Worm (Caenorhabditis elegans) whole organism, L4 larva: ENCODE data around the gene jamp-1.

Source experiments
- F10B5.3 ChIP-seq: sonication (generic microtip); optimal IDR thresholded peaks from 2 replicates; lab custom pipeline; 2016; ENCODE audit warnings: mild to moderate bottlenecking, missing genetic modification characterization, missing compliant biosample characterization
- F37D6.2 ChIP-seq: sonication (generic microtip); optimal IDR thresholded peaks from 2 replicates; lab custom pipeline; 2016; ENCODE audit warnings: mild to moderate bottlenecking, missing genetic modification characterization, missing compliant biosample characterization
- Y5F2A.4 ChIP-seq: fragments of 200-800 bp; sonication (Bioruptor generic); optimal IDR thresholded peaks from 2 replicates; lab custom pipeline; 2018; ENCODE audit warnings: mild to moderate bottlenecking, missing genetic modification characterization, missing compliant biosample characterization
- ama-1 ChIP-seq: fragments of 150-350 bp; optimal IDR thresholded peaks from 2 replicates; lab custom pipeline; 2014; ENCODE audit warnings: inconsistent platforms, mixed read lengths
- attf-4 ChIP-seq: sonication (generic microtip); optimal IDR thresholded peaks from 3 replicates; lab custom pipeline; 2017; ENCODE audit warnings: missing biosample characterization, missing genetic modification characterization
- ceh-20 ChIP-seq: fragments of 200-800 bp; sonication (Bioruptor generic); IDR thresholded peaks from 2 replicates; pipeline ENCODE4 v1.3.6; 2022; ENCODE audit warnings: missing genetic modification reagents, missing genetic modification characterization, missing compliant biosample characterization
- ceh-32 ChIP-seq: sonication (generic microtip); optimal IDR thresholded peaks from 2 replicates; lab custom pipeline; 2016; ENCODE audit warnings: mild to moderate bottlenecking, missing genetic modification characterization, missing compliant biosample characterization; ENCODE audit not compliant: poor library complexity
- ceh-44 ChIP-seq: fragments of 200-800 bp; sonication (Bioruptor generic); IDR thresholded peaks from 2 replicates; pipeline ENCODE4 v1.3.6; 2022; ENCODE audit warnings: missing genetic modification reagents, missing genetic modification characterization, missing compliant biosample characterization
- cey-2 ChIP-seq: sonication (generic microtip); optimal IDR thresholded peaks from 3 replicates; lab custom pipeline; 2017; ENCODE audit warnings: missing genetic modification characterization, mild to moderate bottlenecking, missing compliant biosample characterization, antibody characterized with exemption, borderline replicate concordance; ENCODE audit not compliant: insufficient read depth
- daf-12 ChIP-seq: fragments of 150-350 bp; optimal IDR thresholded peaks from 2 replicates; lab custom pipeline; 2014; ENCODE audit warnings: missing biosample characterization, missing genetic modification reagents, missing genetic modification characterization
- dpl-1 ChIP-seq: fragments of 150-350 bp; optimal IDR thresholded peaks from 2 replicates; lab custom pipeline; 2014; ENCODE audit warnings: missing biosample characterization, missing genetic modification reagents, missing genetic modification characterization
- duxl-1 ChIP-seq: sonication (generic microtip); optimal IDR thresholded peaks from 2 replicates; lab custom pipeline; 2016; ENCODE audit warnings: mild to moderate bottlenecking, missing genetic modification characterization, moderate library complexity, missing compliant biosample characterization; ENCODE audit not compliant: poor library complexity
- dve-1 ChIP-seq: sonication (generic microtip); optimal IDR thresholded peaks from 2 replicates; lab custom pipeline; 2017; ENCODE audit warnings: antibody characterized with exemption, mild to moderate bottlenecking, missing genetic modification characterization, missing compliant biosample characterization; ENCODE audit not compliant: insufficient read depth
- egl-27 ChIP-seq: sonication (generic microtip); optimal IDR thresholded peaks from 3 replicates; lab custom pipeline; 2017; ENCODE audit warnings: missing biosample characterization, missing genetic modification reagents, missing genetic modification characterization
- fos-1 ChIP-seq: fragments of 150-350 bp; optimal IDR thresholded peaks from 2 replicates; lab custom pipeline; 2014; ENCODE audit warnings: missing biosample characterization, missing genetic modification characterization
- gei-8 ChIP-seq: fragments of 200-800 bp; sonication (Bioruptor generic); optimal IDR thresholded peaks from 2 replicates; lab custom pipeline; 2018; ENCODE audit warnings: mild to moderate bottlenecking, missing genetic modification characterization, missing compliant biosample characterization
- hmg-1.1 ChIP-seq: fragments of 200-800 bp; sonication (Bioruptor generic); IDR thresholded peaks from 2 replicates; pipeline ENCODE4 v1.3.6; 2022; ENCODE audit warnings: missing genetic modification reagents, missing genetic modification characterization, missing compliant biosample characterization
- lin-1 ChIP-seq: fragments of 200-800 bp; sonication (Bioruptor generic); IDR thresholded peaks from 2 replicates; pipeline ENCODE4 v1.3.6; 2022; ENCODE audit warnings: missing genetic modification reagents, missing genetic modification characterization, missing compliant biosample characterization
- lsy-2 ChIP-seq, 2 experiments: fragments of 150-350 bp in 1 of 2; sonication (generic microtip) in 1 of 2; optimal IDR thresholded peaks; 2 replicates each; lab custom pipeline; 2014 to 2017; ENCODE audit warnings: missing biosample characterization in 2 of 2, missing genetic modification characterization in 2 of 2
- mdl-1 ChIP-seq, 2 experiments: fragments of 150-350 bp in 1 of 2; sonication (generic microtip) in 1 of 2; optimal IDR thresholded peaks; 2 replicates each; lab custom pipeline; 2014 to 2017; ENCODE audit warnings: missing biosample characterization in 2 of 2, missing genetic modification characterization in 2 of 2
- mdt-29 ChIP-seq: fragments of 200-800 bp; sonication (Bioruptor generic); IDR thresholded peaks from 2 replicates; pipeline ENCODE4 v1.3.6; 2022; ENCODE audit warnings: missing genetic modification reagents, missing genetic modification characterization, missing compliant biosample characterization
- mep-1 ChIP-seq: fragments of 150-350 bp; sonication (generic microtip); optimal IDR thresholded peaks from 3 replicates; lab custom pipeline; 2014; ENCODE audit warnings: missing biosample characterization, missing genetic modification characterization
- mes-2 ChIP-seq: sonication (generic microtip); optimal IDR thresholded peaks from 2 replicates; lab custom pipeline; 2016; ENCODE audit warnings: missing genotype, mild to moderate bottlenecking, missing genetic modification characterization, missing compliant biosample characterization; ENCODE audit not compliant: poor library complexity, severe bottlenecking
- mxl-2 ChIP-seq: fragments of 200-800 bp; sonication (Bioruptor generic); conservative IDR thresholded peaks from 2 replicates; pipeline ENCODE4 v1.3.6; 2022; ENCODE audit warnings: missing genetic modification reagents, missing genetic modification characterization, missing compliant biosample characterization
- nhr-10 ChIP-seq: fragments of 150-350 bp; optimal IDR thresholded peaks from 2 replicates; lab custom pipeline; 2014; ENCODE audit warnings: missing biosample characterization, missing genetic modification characterization
- nhr-102 ChIP-seq: sonication (generic microtip); optimal IDR thresholded peaks from 2 replicates; lab custom pipeline; 2016; ENCODE audit warnings: mild to moderate bottlenecking, missing genetic modification characterization, moderate library complexity, missing compliant biosample characterization
- nhr-11 ChIP-seq: fragments of 150-350 bp; optimal IDR thresholded peaks from 2 replicates; lab custom pipeline; 2014; ENCODE audit warnings: missing biosample characterization, missing genetic modification characterization
- nhr-237 ChIP-seq: sonication (generic microtip); optimal IDR thresholded peaks from 2 replicates; lab custom pipeline; 2017; ENCODE audit warnings: missing biosample characterization, missing genetic modification characterization
- nhr-28 ChIP-seq: fragments of 150-350 bp; optimal IDR thresholded peaks from 2 replicates; lab custom pipeline; 2014; ENCODE audit warnings: missing biosample characterization, missing genetic modification characterization
- nhr-41 ChIP-seq: fragments of 200-800 bp; sonication (Bioruptor generic); IDR thresholded peaks from 2 replicates; pipeline ENCODE4 v1.3.6; 2022; ENCODE audit warnings: missing genetic modification reagents, missing genetic modification characterization, missing compliant biosample characterization
- nhr-42 ChIP-seq: fragments of 200-800 bp; sonication (Bioruptor generic); IDR thresholded peaks from 2 replicates; pipeline ENCODE4 v1.3.6; 2022; ENCODE audit warnings: missing genetic modification characterization, missing compliant biosample characterization
- nhr-6 ChIP-seq: fragments of 150-350 bp; optimal IDR thresholded peaks from 2 replicates; lab custom pipeline; 2014; ENCODE audit warnings: missing biosample characterization, missing genetic modification characterization
- pqm-1 ChIP-seq: sonication (generic microtip); optimal IDR thresholded peaks from 2 replicates; lab custom pipeline; 2017; ENCODE audit warnings: missing biosample characterization, missing genetic modification characterization
- set-16 ChIP-seq: fragments of 200-800 bp; sonication (Bioruptor generic); IDR thresholded peaks from 2 replicates; pipeline ENCODE4 v1.3.6; 2022; ENCODE audit warnings: missing genetic modification reagents, missing genetic modification characterization, missing compliant biosample characterization
- skn-1 ChIP-seq: fragments of 150-350 bp; optimal IDR thresholded peaks from 2 replicates; lab custom pipeline; 2014; ENCODE audit warnings: missing biosample characterization, missing genetic modification characterization
- snpc-1.2 ChIP-seq: fragments of 200-800 bp; sonication (Bioruptor generic); IDR thresholded peaks from 2 replicates; pipeline ENCODE4 v1.3.6; 2022; ENCODE audit warnings: missing genetic modification reagents, missing genetic modification characterization, missing compliant biosample characterization
- spr-1 ChIP-seq: sonication (generic microtip); optimal IDR thresholded peaks from 2 replicates; lab custom pipeline; 2016; ENCODE audit warnings: mild to moderate bottlenecking, missing genetic modification characterization, missing compliant biosample characterization
- unc-62 ChIP-seq, 3 experiments: fragments of 150-350 bp in 1 of 3; sonication (generic microtip); optimal IDR thresholded peaks in 2 of 3; peaks in 1 of 3; 1 replicate in 1 of 3; 2 replicates in 2 of 3; lab custom pipeline; 2014 to 2017; ENCODE audit warnings: missing biosample characterization in 3 of 3, missing genetic modification characterization in 3 of 3, missing genetic modification reagents in 3 of 3, missing genotype in 1 of 3
- vab-7 ChIP-seq: fragments of 200-800 bp; sonication (Bioruptor generic); IDR thresholded peaks from 2 replicates; pipeline ENCODE4 v1.3.6; 2022; ENCODE audit warnings: missing genetic modification reagents, missing genetic modification characterization, missing compliant biosample characterization
- zag-1 ChIP-seq: fragments of 150-350 bp; optimal IDR thresholded peaks from 2 replicates; lab custom pipeline; 2014; ENCODE audit warnings: missing biosample characterization, missing genetic modification characterization
- ztf-11 ChIP-seq: fragments of 150-350 bp; optimal IDR thresholded peaks from 2 replicates; lab custom pipeline; 2014; ENCODE audit warnings: missing biosample characterization, missing genetic modification characterization

jamp-1 gene

DNA sequence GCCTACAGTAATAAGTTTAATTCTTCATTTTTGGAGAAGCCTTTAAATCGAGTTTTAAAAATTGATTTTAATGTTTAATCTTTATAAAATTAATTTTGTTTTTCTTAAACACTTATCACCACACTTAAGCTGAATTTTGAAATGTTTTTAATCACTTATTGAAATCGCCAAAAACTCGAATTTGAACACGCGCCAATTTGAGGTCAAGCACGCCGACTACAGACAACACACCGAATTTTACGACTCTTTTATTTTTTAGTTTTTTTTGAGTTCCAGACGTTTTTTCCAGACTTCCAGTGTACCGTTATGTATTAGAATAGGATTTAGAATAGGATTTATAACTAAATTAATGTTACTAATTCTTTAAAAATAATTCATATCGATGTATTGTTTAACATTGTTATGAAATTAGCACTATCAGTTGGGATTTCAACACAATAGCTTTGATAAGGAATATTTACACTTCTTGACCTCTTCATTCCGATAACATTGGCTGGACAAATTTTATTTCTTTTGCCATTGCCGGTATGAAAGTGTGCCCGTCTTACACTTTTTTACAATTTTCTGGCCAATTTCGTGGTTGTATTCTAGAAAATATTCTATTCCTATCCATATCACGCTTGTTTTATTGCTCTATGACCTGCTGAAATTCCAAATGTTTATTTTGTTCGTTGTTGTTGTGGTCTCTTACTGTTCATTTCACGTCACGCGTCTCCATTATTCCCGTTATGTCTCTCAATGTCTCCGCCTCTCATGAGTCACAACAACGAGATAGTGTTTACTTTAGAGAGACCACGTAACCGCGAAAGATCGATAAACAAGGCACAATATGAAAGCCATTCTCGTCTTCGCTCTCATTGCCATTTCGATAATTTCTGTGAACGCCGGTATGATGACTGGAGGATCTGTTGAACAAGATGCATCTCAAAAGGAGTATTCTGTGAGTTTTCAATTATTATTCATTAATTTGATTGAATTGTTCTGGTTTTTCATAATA lies 7.5 kb downstream of the jamp-1 start, which contains the start of gene cpi-2 (continued):
- no peak for TF ChIP-seq duxl-1 (tag; lab: Kevin White, UChicago)
- TF ChIP-seq nhr-6 (tag; lab: Kevin White, UChicago), result peak; percentile 67
- TF ChIP-seq zag-1, result no peak
- peak in 1 of 2 experiments; percentile 38 for TF ChIP-seq mdl-1 (tag; optimal IDR thresholded peaks at IDR 0.05; lab: Kevin White, UChicago)
- no peak for TF ChIP-seq ceh-32 (tag; lab: Kevin White, UChicago)
- TF ChIP-seq egl-27 (tag; lab: Kevin White, UChicago), result no peak
- no peak for TF ChIP-seq nhr-42 (GFP tag; lab: Robert Waterston, UW)
- no peak for TF ChIP-seq nhr-11 (tag; lab: Kevin White, UChicago)
- no peak for TF ChIP-seq F10B5.3 (tag; lab: Kevin White, UChicago)
- peak; percentile 24 for TF ChIP-seq mep-1 (tag; lab: Kevin White, UChicago)
- no peak for TF ChIP-seq nhr-41 (GFP tag; lab: Robert Waterston, UW)
- TF ChIP-seq nhr-28 (tag; lab: Kevin White, UChicago), result peak; percentile 39
- no peak for TF ChIP-seq nhr-102 (tag; lab: Kevin White, UChicago)
- TF ChIP-seq hmg-1.1 (GFP tag; lab: Robert Waterston, UW), result peak; percentile 64
- no peak for TF ChIP-seq lin-1 (GFP tag; lab: Robert Waterston, UW)
- TF ChIP-seq set-16, result no peak
- peak; percentile 24 for TF ChIP-seq ama-1
- no peak for TF ChIP-seq nhr-10 (tag; lab: Kevin White, UChicago)
- no peak for TF ChIP-seq gei-8 (GFP tag; lab: Kevin White, UChicago)
- TF ChIP-seq mdt-29 (GFP tag; lab: Robert Waterston, UW), result no peak

DNA sequence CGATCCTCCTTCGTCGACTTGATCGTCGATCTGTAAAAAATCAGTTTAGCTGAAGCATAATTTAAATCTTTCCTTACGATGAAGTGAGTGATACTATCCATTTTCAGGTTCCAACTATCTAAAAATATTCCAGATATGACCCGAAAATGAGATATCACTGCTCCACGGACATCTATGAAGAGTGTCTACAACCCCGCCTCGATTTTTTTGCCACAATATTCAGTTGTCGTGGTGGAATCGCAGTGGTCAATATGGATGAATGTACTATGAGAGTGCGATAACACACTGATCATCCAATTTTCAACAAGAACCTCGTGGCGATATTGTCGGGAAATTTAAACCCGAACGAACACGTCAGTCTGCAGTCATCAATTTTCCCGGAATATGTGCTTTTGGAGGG lies 9.7 kb downstream of the jamp-1 start, which contains the start of gene R01B10.2:
TSS of gene R01B10.2 (minus strand) at position 101 of the 400 bp plus-strand sequence.
- TF ChIP-seq mxl-2 (GFP tag; lab: Robert Waterston, UW), result no peak
- no peak for TF ChIP-seq cey-2 (tag; lab: Kevin White, UChicago)
- no peak for TF ChIP-seq daf-12 (tag; lab: Kevin White, UChicago)
- peak in 1 of 2 experiments; percentile 71 for TF ChIP-seq unc-62 (GFP tag; optimal IDR thresholded peaks at IDR 0.05 in 1 of 2; lab: Kevin White, UChicago)
- TF ChIP-seq unc-62 (tag; optimal IDR thresholded peaks at IDR 0.05; lab: Kevin White, UChicago), result no peak

DNA sequence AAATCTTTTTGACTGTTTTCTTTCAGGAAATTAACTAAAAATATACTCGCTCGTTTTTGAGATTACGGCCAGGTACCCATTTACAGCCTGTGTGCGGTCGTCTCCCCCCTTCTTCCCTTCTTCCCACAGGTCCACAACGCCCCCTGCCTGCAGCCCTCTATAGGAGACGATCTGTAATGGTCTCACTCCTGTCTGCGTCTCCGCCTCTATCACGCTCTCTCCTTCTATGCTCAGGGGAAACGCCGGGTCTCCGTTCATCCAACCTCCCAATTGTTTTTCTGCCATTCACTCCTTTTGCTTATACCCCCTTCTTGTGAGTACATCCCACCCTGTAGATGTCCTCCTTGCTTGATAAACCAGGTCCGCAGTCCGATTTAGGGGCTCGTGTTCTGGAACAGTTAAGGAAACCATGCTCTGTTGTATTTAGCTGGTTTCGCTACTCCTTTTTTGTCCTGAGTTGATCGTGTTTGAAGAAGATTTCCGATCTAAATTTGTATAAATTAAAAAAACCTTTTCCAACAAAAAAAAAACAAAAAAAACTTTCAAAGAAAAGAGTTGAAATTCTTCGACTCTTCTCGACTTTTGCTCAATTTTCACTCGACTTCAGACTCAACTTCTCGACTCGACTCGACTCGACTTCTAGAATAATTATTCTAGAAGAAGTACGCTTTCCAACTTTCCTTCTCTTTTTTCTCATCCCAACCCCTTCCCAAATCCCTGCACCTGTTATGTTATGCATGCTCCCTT lies 12.5 kb downstream of the jamp-1 start, which contains the start of gene F29G9.1:
TSS of gene F29G9.1 (plus strand) at position 697 of the 747 bp plus-strand sequence.
- peak; percentile 50; the same call in 1 of the 2 replicates for TF ChIP-seq set-16
- TF ChIP-seq, all 104 proteins: peak for 1; not testable (repeated sequence) for 103

DNA sequence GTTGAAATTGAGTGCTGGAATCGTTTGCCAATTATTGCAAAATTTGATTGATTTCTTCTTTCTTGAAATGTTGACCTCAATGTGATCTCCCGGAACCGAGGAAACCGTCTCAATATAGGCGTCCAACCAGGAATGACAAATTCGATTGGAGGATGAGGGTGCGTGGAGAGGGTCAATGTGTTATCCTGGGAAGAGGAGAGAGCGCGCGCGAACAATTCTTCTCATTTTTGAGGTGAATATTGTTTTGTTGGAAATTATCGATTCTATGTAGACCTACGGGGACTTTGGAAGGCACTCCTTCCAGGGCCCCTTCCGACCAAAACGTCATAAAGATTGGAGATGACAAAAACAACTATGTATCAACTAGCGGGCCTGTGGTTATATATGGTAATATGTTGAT lies 14.5 kb downstream of the jamp-1 start:
- no peak for TF ChIP-seq lsy-2 (tag; optimal IDR thresholded peaks at IDR 0.05; lab: Kevin White, UChicago)
- no peak for TF ChIP-seq dve-1
- no peak for TF ChIP-seq ztf-11 (tag; lab: Kevin White, UChicago)
- no peak for TF ChIP-seq nhr-237 (tag; lab: Kevin White, UChicago)
- no peak for TF ChIP-seq skn-1
- no peak for TF ChIP-seq F37D6.2 (tag; lab: Kevin White, UChicago)
- no peak for TF ChIP-seq snpc-1.2
- no peak for TF ChIP-seq pqm-1 (tag; lab: Kevin White, UChicago)
- TF ChIP-seq spr-1 (tag; lab: Kevin White, UChicago), result no peak
- no peak for TF ChIP-seq ceh-20 (GFP tag; lab: Robert Waterston, UW)
- TF ChIP-seq ceh-44 (GFP tag; lab: Robert Waterston, UW), result no peak
- no peak for TF ChIP-seq attf-4 (tag; lab: Kevin White, UChicago)
- TF ChIP-seq mes-2 (tag; lab: Kevin White, UChicago), result no peak
- no peak for TF ChIP-seq vab-7
- no peak for TF ChIP-seq set-16
- no peak for TF ChIP-seq Y5F2A.4
- no peak for TF ChIP-seq dpl-1 (GFP tag; lab: Kevin White, UChicago)
- no peak for TF ChIP-seq fos-1 (tag; lab: Kevin White, UChicago)
